Worm (Caenorhabditis elegans): Measurements from ENCODE around the gene hsp-1.

- TF ChIP-seq ama-1 (optimal IDR thresholded peaks at IDR 0.05) (no peak), ceh-82 (tag; optimal IDR thresholded peaks at IDR 0.05) (no peak), fos-1 (tag; optimal IDR thresholded peaks at IDR 0.05) (no peak), ztf-4 (tag; optimal IDR thresholded peaks at IDR 0.05) (no peak), mdl-1 (tag; optimal IDR thresholded peaks at IDR 0.05) (no peak), daf-12 (tag; optimal IDR thresholded peaks at IDR 0.05) (no peak), skn-1 (tag; optimal IDR thresholded peaks at IDR 0.05) (no peak), pqm-1 (tag; optimal IDR thresholded peaks at IDR 0.05) (peak; percentile 55), snpc-4 (tag; optimal IDR thresholded peaks at IDR 0.05) (no peak)
Measured at ce11 chrIV:17293068-17293467, 14.3 kb downstream of the hsp-1 start.
